Worm (Caenorhabditis elegans) whole organism, mixed stage, embryonic: ENCODE measurements around the gene coq-6.

ENCODE experiments used
- M03D4.4 ChIP-seq: sonication (generic microtip); optimal IDR thresholded peaks from 2 replicates; lab custom pipeline; 2017; ENCODE audit warnings: mild to moderate bottlenecking, missing genetic modification characterization, missing compliant biosample characterization
- ham-2 ChIP-seq: fragments of 200-800 bp; sonication (Bioruptor generic); optimal IDR thresholded peaks from 2 replicates; lab custom pipeline; 2018; ENCODE audit warnings: mild to moderate bottlenecking, missing genetic modification characterization, missing compliant biosample characterization
- mep-1 ChIP-seq: fragments of 150-350 bp; optimal IDR thresholded peaks from 2 replicates; lab custom pipeline; 2017; ENCODE audit warnings: missing biosample characterization, missing genetic modification reagents, missing genetic modification characterization, inconsistent platforms
- mls-2 ChIP-seq: sonication (generic microtip); optimal IDR thresholded peaks from 2 replicates; lab custom pipeline; 2016; ENCODE audit warnings: mild to moderate bottlenecking, missing genetic modification characterization, moderate library complexity, missing compliant biosample characterization
- nhr-12 ChIP-seq: fragments of 150-350 bp; optimal IDR thresholded peaks from 2 replicates; lab custom pipeline; 2014; ENCODE audit warnings: missing biosample characterization, missing genetic modification characterization
- nhr-28 ChIP-seq: fragments of 150-350 bp; optimal IDR thresholded peaks from 2 replicates; lab custom pipeline; 2014; ENCODE audit warnings: missing biosample characterization, missing genetic modification characterization

DNA sequence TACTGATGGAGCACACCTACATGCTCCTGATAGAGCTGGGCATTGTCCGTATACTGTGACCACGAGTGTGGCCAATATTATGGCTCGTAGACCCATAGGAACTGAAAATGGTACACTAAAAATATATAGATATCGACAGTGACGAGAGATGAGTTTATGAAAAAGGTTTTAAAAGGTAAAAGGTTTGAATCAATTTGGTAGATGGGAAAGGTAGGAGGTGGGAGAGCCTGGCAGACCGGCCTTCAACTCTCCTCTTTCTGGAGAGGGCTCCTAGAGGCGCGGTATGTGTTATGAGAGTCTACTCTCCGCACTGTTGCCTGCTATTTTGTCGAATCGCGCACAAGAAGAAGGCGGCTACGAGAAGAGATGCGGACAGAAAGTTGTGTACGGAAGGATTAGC is 49.1 kb upstream of the coq-6 start, which contains the start of gene lron-2:
- TF ChIP-seq nhr-12 (no peak), mep-1 (no peak), M03D4.4 (no peak), ham-2 (GFP tag; lab: Kevin White, UChicago) (no peak), nhr-28 (tag; lab: Kevin White, UChicago) (no peak), mls-2 (tag; lab: Kevin White, UChicago) (no peak)
